Fruit fly (Drosophila melanogaster) whole organism, embryonic: ENCODE results near the gene CG9920.
A peak's percentile ranks its signal among the peaks of the same experiment; 100 is the strongest.

Source experiments
- CG12659 ChIP-seq: fragments of 200-800 bp; sonication (Bioruptor generic); optimal IDR thresholded peaks from 3 replicates; lab custom pipeline; 2017; ENCODE audit warnings: mild to moderate bottlenecking, missing biosample characterization, missing genetic modification reagents, missing genetic modification characterization
- CG12769 ChIP-seq: fragments of 200-800 bp; sonication (Bioruptor generic); optimal IDR thresholded peaks from 2 replicates; lab custom pipeline; 2019; ENCODE audit warnings: missing biosample characterization, mild to moderate bottlenecking, missing genetic modification characterization, moderate library complexity
- CG13624 ChIP-seq: fragments of 200-800 bp; sonication (Bioruptor generic); optimal IDR thresholded peaks from 2 replicates; lab custom pipeline; 2016; ENCODE audit warnings: missing biosample characterization, missing genetic modification characterization
- CG13775 ChIP-seq: fragments of 200-800 bp; sonication (Bioruptor generic); optimal IDR thresholded peaks from 3 replicates; lab custom pipeline; 2017; ENCODE audit warnings: missing biosample characterization, mild to moderate bottlenecking, missing genetic modification characterization
- CG13894 ChIP-seq: fragments of 200-800 bp; sonication (Bioruptor generic); optimal IDR thresholded peaks from 3 replicates; lab custom pipeline; 2018; ENCODE audit warnings: missing biosample characterization, mild to moderate bottlenecking, missing genetic modification characterization, moderate library complexity
- CG14667 ChIP-seq: fragments of 200-800 bp; sonication (Bioruptor generic); IDR thresholded peaks from 2 replicates; pipeline ENCODE4 v1.3.6; 2022; ENCODE audit warnings: missing biosample characterization, missing genetic modification characterization
- CG1832 ChIP-seq: fragments of 200-800 bp; sonication (Bioruptor generic); optimal IDR thresholded peaks from 2 replicates; lab custom pipeline; 2017; ENCODE audit warnings: missing biosample characterization, mild to moderate bottlenecking, missing genetic modification characterization, inconsistent platforms
- CG31441 ChIP-seq: fragments of 200-800 bp; sonication (Bioruptor generic); IDR thresholded peaks from 2 replicates; pipeline ENCODE4 v1.3.6; 2022; ENCODE audit warnings: missing biosample characterization, missing genetic modification characterization
- CG3838 ChIP-seq: fragments of 200-800 bp; sonication (Bioruptor generic); optimal IDR thresholded peaks from 3 replicates; lab custom pipeline; 2016; ENCODE audit warnings: missing biosample characterization, missing genetic modification characterization
- CG42726 ChIP-seq: fragments of 200-800 bp; sonication (Bioruptor generic); IDR thresholded peaks from 2 replicates; pipeline ENCODE4 v1.3.6; 2022; ENCODE audit warnings: missing biosample characterization, missing genetic modification characterization; ENCODE audit not compliant: partially characterized antibody
- CG7357 ChIP-seq: fragments of 200-800 bp; sonication (Bioruptor generic); IDR thresholded peaks from 3 replicates; pipeline ENCODE4 v1.3.6; 2022; ENCODE audit warnings: missing biosample characterization, missing genetic modification characterization
- CG8089 ChIP-seq: fragments of 200-800 bp; sonication (Bioruptor generic); optimal IDR thresholded peaks from 3 replicates; lab custom pipeline; 2016; ENCODE audit warnings: missing biosample characterization, missing genetic modification characterization
- CkIIα-i1 ChIP-seq: fragments of 200-800 bp; sonication (Bioruptor generic); IDR thresholded peaks from 2 replicates; pipeline ENCODE4 v1.3.6; 2022; ENCODE audit warnings: missing biosample characterization, missing genetic modification characterization
- Hand ChIP-seq: fragments of 200-800 bp; sonication (Bioruptor generic); optimal IDR thresholded peaks from 2 replicates; lab custom pipeline; 2017; ENCODE audit warnings: mild to moderate bottlenecking, missing biosample characterization, missing genetic modification reagents, missing genetic modification characterization
- Hey ChIP-seq: fragments of 200-800 bp; sonication (Bioruptor generic); optimal IDR thresholded peaks from 3 replicates; lab custom pipeline; 2018; ENCODE audit warnings: missing biosample characterization, mild to moderate bottlenecking, missing genetic modification characterization
- Hr51 ChIP-seq, 2 experiments: fragments of 200-800 bp; sonication (Bioruptor generic); optimal IDR thresholded peaks; 2 replicates in 1 of 2; 3 replicates in 1 of 2; lab custom pipeline; 2016 to 2018; ENCODE audit warnings: missing biosample characterization in 2 of 2, missing genetic modification characterization in 2 of 2, mild to moderate bottlenecking in 1 of 2, moderate library complexity in 1 of 2
- Lhr ChIP-seq: fragments of 200-800 bp; sonication (Bioruptor generic); optimal IDR thresholded peaks from 3 replicates; lab custom pipeline; 2017; ENCODE audit warnings: mild to moderate bottlenecking, missing biosample characterization, missing genetic modification reagents, missing genetic modification characterization
- Lim3 ChIP-seq: fragments of 200-800 bp; sonication (Bioruptor generic); IDR thresholded peaks from 2 replicates; pipeline ENCODE4 v1.3.6; 2022; ENCODE audit warnings: missing biosample characterization, missing genetic modification characterization
- Med ChIP-seq: fragments of 200-800 bp; sonication (Bioruptor generic); peaks from one replicate; lab custom pipeline; 2016; ENCODE audit warnings: missing biosample characterization, missing genetic modification characterization, mild to moderate bottlenecking, inconsistent platforms, moderate library complexity
- Myb ChIP-seq: fragments of 200-800 bp; sonication (Bioruptor generic); optimal IDR thresholded peaks from 2 replicates; lab custom pipeline; 2016; ENCODE audit warnings: missing biosample characterization, missing genetic modification characterization
- Stat92E ChIP-seq, 3 experiments: fragments of >200 bp in 2 of 3; fragments of 200-800 bp in 1 of 3; sonication (Bioruptor generic) in 1 of 3; optimal IDR thresholded peaks; 2 replicates each; lab custom pipeline; 2017 to 2019; ENCODE audit warnings: missing biosample characterization in 3 of 3, missing genetic modification characterization in 3 of 3, mild to moderate bottlenecking in 1 of 3, moderate library complexity in 1 of 3
- Tbp ChIP-seq: fragments of >200 bp; optimal IDR thresholded peaks from 2 replicates; lab custom pipeline; 2018; ENCODE audit warnings: missing biosample characterization, missing genetic modification characterization
- Trl ChIP-seq, 3 experiments: fragments of >200 bp in 2 of 3; fragments of 200-800 bp in 1 of 3; sonication (Bioruptor generic) in 1 of 3; optimal IDR thresholded peaks; 2 replicates in 1 of 3; 3 replicates in 2 of 3; lab custom pipeline; 2016 to 2017; ENCODE audit warnings: missing biosample characterization in 1 of 3, missing genetic modification characterization in 1 of 3
- Xrp1 ChIP-seq: fragments of 200-800 bp; sonication (Bioruptor generic); IDR thresholded peaks from 2 replicates; pipeline ENCODE4 v1.3.6; 2022; ENCODE audit warnings: missing biosample characterization, missing genetic modification characterization
- cg ChIP-seq: fragments of 200-800 bp; sonication (Bioruptor generic); optimal IDR thresholded peaks from 3 replicates; lab custom pipeline; 2019; ENCODE audit warnings: missing biosample characterization, mild to moderate bottlenecking, missing genetic modification characterization, moderate library complexity
- chn ChIP-seq: fragments of 200-800 bp; sonication (Bioruptor generic); optimal IDR thresholded peaks from 2 replicates; lab custom pipeline; 2016; ENCODE audit warnings: missing biosample characterization, missing genetic modification characterization
- crc ChIP-seq: fragments of 200-800 bp; sonication (Bioruptor generic); optimal IDR thresholded peaks from 2 replicates; lab custom pipeline; 2016; ENCODE audit warnings: missing biosample characterization, missing genetic modification characterization
- cwo ChIP-seq: fragments of 200-800 bp; sonication (Bioruptor generic); optimal IDR thresholded peaks from 3 replicates; lab custom pipeline; 2017; ENCODE audit warnings: missing biosample characterization, missing genetic modification characterization, mild to moderate bottlenecking, moderate library complexity, missing genetic modification reagents
- dimm ChIP-seq: fragments of 200-800 bp; sonication (Bioruptor generic); IDR thresholded peaks from 2 replicates; pipeline ENCODE4 v1.3.6; 2022; ENCODE audit warnings: missing biosample characterization, missing genetic modification characterization
- dmrt11E ChIP-seq: fragments of 200-800 bp; sonication (Bioruptor generic); optimal IDR thresholded peaks from 3 replicates; lab custom pipeline; 2018; ENCODE audit warnings: missing biosample characterization, mild to moderate bottlenecking, missing genetic modification characterization, moderate library complexity
- eve ChIP-seq, 2 experiments: fragments of >200 bp; optimal IDR thresholded peaks; 2 replicates each; lab custom pipeline; 2017; ENCODE audit warnings: missing biosample characterization in 2 of 2, missing genetic modification characterization in 2 of 2
- fu2 ChIP-seq: fragments of 200-800 bp; sonication (Bioruptor generic); optimal IDR thresholded peaks from 2 replicates; lab custom pipeline; 2016; ENCODE audit warnings: missing biosample characterization, missing genetic modification characterization
- gro ChIP-seq: fragments of 200-800 bp; sonication (Bioruptor generic); optimal IDR thresholded peaks from 2 replicates; lab custom pipeline; 2016; ENCODE audit warnings: missing biosample characterization, missing genetic modification characterization
- hbn ChIP-seq: fragments of 200-800 bp; sonication (Bioruptor generic); IDR thresholded peaks from 2 replicates; pipeline ENCODE4 v1.3.6; 2022; ENCODE audit warnings: missing biosample characterization, missing genetic modification characterization; ENCODE audit not compliant: partially characterized antibody
- her ChIP-seq: fragments of 200-800 bp; sonication (Bioruptor generic); optimal IDR thresholded peaks from 2 replicates; lab custom pipeline; 2016; ENCODE audit warnings: missing biosample characterization, missing genetic modification characterization
- mirr ChIP-seq: fragments of 200-800 bp; sonication (Bioruptor generic); optimal IDR thresholded peaks from 3 replicates; lab custom pipeline; 2018; ENCODE audit warnings: missing biosample characterization, mild to moderate bottlenecking, missing genetic modification characterization
- peb ChIP-seq: fragments of 200-800 bp; sonication (Bioruptor generic); IDR thresholded peaks from 2 replicates; pipeline ENCODE4 v1.3.6; 2022; ENCODE audit warnings: missing biosample characterization, missing genetic modification characterization
- pros ChIP-seq: fragments of 200-800 bp; sonication (Bioruptor generic); optimal IDR thresholded peaks from 3 replicates; lab custom pipeline; 2019; ENCODE audit warnings: missing biosample characterization, mild to moderate bottlenecking, missing genetic modification characterization, moderate library complexity
- sd ChIP-seq: fragments of 200-800 bp; sonication (Bioruptor generic); optimal IDR thresholded peaks from 3 replicates; lab custom pipeline; 2018; ENCODE audit warnings: missing biosample characterization, mild to moderate bottlenecking, missing genetic modification characterization, moderate library complexity
- so ChIP-seq: fragments of 200-800 bp; sonication (Bioruptor generic); IDR thresholded peaks from 3 replicates; pipeline ENCODE4 v1.3.6; 2022; ENCODE audit warnings: missing biosample characterization, missing genetic modification characterization
- sob ChIP-seq: fragments of 200-800 bp; sonication (Bioruptor generic); IDR thresholded peaks from 2 replicates; pipeline ENCODE4 v1.3.6; 2022; ENCODE audit warnings: missing biosample characterization, missing genetic modification characterization
- tgo ChIP-seq: fragments of 200-800 bp; sonication (Bioruptor generic); IDR thresholded peaks from 3 replicates; pipeline ENCODE4 v1.3.6; 2022; ENCODE audit warnings: missing biosample characterization, missing genetic modification characterization
- tin ChIP-seq: fragments of 200-800 bp; sonication (Bioruptor generic); optimal IDR thresholded peaks from 3 replicates; lab custom pipeline; 2016; ENCODE audit warnings: missing biosample characterization, missing genetic modification characterization
- unc-4 ChIP-seq: fragments of 200-800 bp; sonication (Bioruptor generic); IDR thresholded peaks from 2 replicates; pipeline ENCODE4 v1.3.6; 2022; ENCODE audit warnings: missing biosample characterization, missing genetic modification characterization; ENCODE audit not compliant: partially characterized antibody
- wdn ChIP-seq: fragments of 200-800 bp; sonication (Bioruptor generic); IDR thresholded peaks from 2 replicates; pipeline ENCODE4 v1.3.6; 2022; ENCODE audit warnings: missing biosample characterization, missing genetic modification characterization

The CG9920 gene

DNA sequence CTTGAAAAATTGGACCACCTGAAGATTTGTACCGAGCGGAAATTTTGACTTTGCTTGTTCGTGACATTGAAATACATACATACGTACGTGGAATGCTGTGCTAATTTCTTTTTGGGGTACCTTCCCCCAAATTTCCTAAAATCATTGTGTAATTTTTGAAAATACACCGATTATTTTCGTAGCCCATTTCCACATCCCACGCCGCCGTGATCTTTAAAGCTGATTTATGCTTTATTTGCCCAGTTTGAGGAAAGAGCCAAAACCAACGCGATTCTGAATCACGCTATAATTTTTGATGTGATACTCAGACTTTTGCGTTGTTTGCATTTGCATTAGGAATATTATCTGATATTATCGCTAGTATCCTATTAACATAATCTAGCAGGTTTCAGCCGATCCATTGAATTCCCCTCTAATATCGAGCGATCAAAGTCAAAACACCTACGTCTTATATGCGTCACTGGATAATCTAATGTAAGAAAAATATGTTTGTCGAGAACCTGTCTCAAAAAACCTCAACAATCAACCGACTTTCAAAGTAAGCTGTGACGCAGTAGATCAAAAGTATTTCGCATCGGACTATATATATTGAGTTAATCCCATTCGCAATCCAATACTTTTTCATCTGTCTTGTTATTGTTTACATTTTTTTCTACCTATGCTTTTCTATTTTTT is 34.9 kb downstream of the CG9920 start:
- TF ChIP-seq sd (tag; lab: Kevin White, UChicago) (peak; percentile 77), CG12769 (tag; lab: Kevin White, UChicago) (peak; percentile 70), Hand (GFP tag; lab: Kevin White, UChicago) (no peak), CG13894 (tag; lab: Kevin White, UChicago) (peak; percentile 96), eve (GFP tag; optimal IDR thresholded peaks at IDR 0.05; lab: Kevin White, UChicago) (peak in 1 of 2 experiments; percentile 15), CG13624 (GFP tag; lab: Kevin White, UChicago) (peak; percentile 44), Tbp (GFP tag; lab: Kevin White, UChicago) (no peak)
- TF ChIP-seq, all 482 proteins: peak for 5

DNA sequence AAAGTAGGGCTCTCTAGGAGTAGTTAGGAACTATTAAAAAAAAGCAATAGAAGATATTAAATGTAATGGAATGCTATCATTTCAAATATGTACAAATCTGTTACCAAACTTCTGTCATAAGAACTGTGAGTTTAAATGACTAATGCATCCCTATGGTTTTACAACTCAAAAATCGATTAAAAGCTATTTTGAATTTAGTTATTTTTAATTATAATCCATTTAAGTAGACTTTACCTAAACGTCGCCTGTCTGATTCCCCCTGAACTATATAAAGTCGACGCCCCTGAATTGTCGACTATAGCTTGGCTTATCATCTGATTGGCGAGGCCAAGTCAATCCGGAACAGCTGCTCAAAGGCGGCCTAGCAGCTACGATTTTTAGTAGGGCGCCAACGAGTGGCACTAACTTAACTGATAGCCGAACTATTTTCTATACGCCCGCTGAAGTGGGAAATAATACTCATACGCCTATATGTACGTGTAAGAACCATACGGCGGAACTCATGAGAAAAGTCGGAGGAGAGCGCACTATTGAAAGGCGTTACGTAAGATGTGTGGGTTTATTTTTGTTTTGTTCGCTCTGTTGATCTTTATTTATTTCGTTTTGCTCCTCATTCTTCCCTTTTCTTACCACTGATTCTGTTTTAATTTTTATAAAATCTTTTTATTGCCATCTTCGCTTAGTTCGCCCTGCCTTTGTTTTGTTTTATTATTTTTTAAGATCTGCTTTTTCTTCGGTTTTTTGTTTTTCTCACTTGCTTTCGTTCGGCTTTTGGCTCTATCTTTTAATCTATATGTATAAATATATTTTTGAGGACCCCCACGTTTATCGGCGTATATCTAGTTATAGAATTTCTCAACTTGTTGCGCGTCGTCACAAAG is 35.7 kb downstream of the CG9920 start:
- no peak for TF ChIP-seq peb (GFP tag; lab: Robert Waterston, UW)
- no peak for TF ChIP-seq so (GFP tag; lab: Robert Waterston, UW)
- TF ChIP-seq mirr (GFP tag; lab: Kevin White, UChicago) = peak; percentile 47
- peak; percentile 39; the same call in 1 of the 3 replicates for TF ChIP-seq CG7357 (GFP tag; lab: Robert Waterston, UW)
- no peak for TF ChIP-seq pros (GFP tag; lab: Kevin White, UChicago)
- peak; percentile 5 to 17 for TF ChIP-seq Trl (optimal IDR thresholded peaks at IDR 0.05; lab: Kevin White, UChicago)
- no peak for TF ChIP-seq Trl (GFP tag; optimal IDR thresholded peaks at IDR 0.05; lab: Kevin White, UChicago)
- TF ChIP-seq CG3838 = no peak
- no peak for TF ChIP-seq gro (GFP tag; lab: Kevin White, UChicago)
- TF ChIP-seq Xrp1 = no peak; the same call in 1 of the 2 replicates
- no peak for TF ChIP-seq CG13775
- TF ChIP-seq chn (GFP tag; lab: Kevin White, UChicago) = no peak
- TF ChIP-seq dimm = no peak
- no peak for TF ChIP-seq wdn (GFP tag; lab: Robert Waterston, UW)
- no peak for TF ChIP-seq CG8089 (GFP tag; lab: Kevin White, UChicago)
- TF ChIP-seq Lim3 (GFP tag; lab: Robert Waterston, UW) = no peak
- TF ChIP-seq Lhr (GFP tag; lab: Kevin White, UChicago) = no peak
- TF ChIP-seq CG14667 = no peak
- TF ChIP-seq sob (GFP tag; lab: Robert Waterston, UW) = no peak
- no peak for TF ChIP-seq cg
- TF ChIP-seq tin (GFP tag; lab: Kevin White, UChicago) = peak; percentile 39
- TF ChIP-seq CG1832 (GFP tag; lab: Kevin White, UChicago) = no peak
- TF ChIP-seq Stat92E (GFP tag; optimal IDR thresholded peaks at IDR 0.05; lab: Kevin White, UChicago) = no peak
- TF ChIP-seq CG12769 (tag; lab: Kevin White, UChicago) = peak; percentile 22
- TF ChIP-seq hbn (GFP tag; lab: Robert Waterston, UW) = no peak
- no peak for TF ChIP-seq crc (GFP tag; lab: Kevin White, UChicago)
- TF ChIP-seq CkIIα-i1 (GFP tag; lab: Robert Waterston, UW) = no peak
- no peak for TF ChIP-seq Hey (tag; lab: Kevin White, UChicago)
- TF ChIP-seq unc-4 (GFP tag; lab: Robert Waterston, UW) = no peak
- peak in 1 of 2 experiments; percentile 60 for TF ChIP-seq Hr51 (GFP tag; optimal IDR thresholded peaks at IDR 0.05; lab: Kevin White, UChicago)
- TF ChIP-seq CG42726 (GFP tag; lab: Robert Waterston, UW) = no peak
- no peak for TF ChIP-seq dmrt11E (tag; lab: Kevin White, UChicago)
- no peak; the same call in 2 of the 3 replicates for TF ChIP-seq tgo (GFP tag; lab: Robert Waterston, UW)
- no peak for TF ChIP-seq fu2 (GFP tag; lab: Kevin White, UChicago)
- TF ChIP-seq CG31441 (GFP tag; lab: Robert Waterston, UW) = peak; percentile 65
- peak; percentile 89 for TF ChIP-seq Med (GFP tag; lab: Kevin White, UChicago)
- peak; percentile 56 for TF ChIP-seq cwo (GFP tag; lab: Kevin White, UChicago)
- peak; percentile 34 for TF ChIP-seq CG12659 (GFP tag; lab: Kevin White, UChicago)
- TF ChIP-seq Myb (GFP tag; lab: Kevin White, UChicago) = no peak
- TF ChIP-seq her (GFP tag; lab: Kevin White, UChicago) = no peak
